Fruit fly (Drosophila melanogaster) whole organism, embryonic: ENCODE measurements around the gene EAChm.

Experiments used
- Abd-B ChIP-seq: fragments of 200-800 bp; sonication (Bioruptor generic); optimal IDR thresholded peaks from 2 replicates; lab custom pipeline; 2018; ENCODE audit warnings: missing biosample characterization, mild to moderate bottlenecking, missing genetic modification characterization, moderate library complexity
- CG1024 ChIP-seq: fragments of 200-800 bp; sonication (Bioruptor generic); IDR thresholded peaks from 2 replicates; pipeline ENCODE4 v1.3.6; 2022; ENCODE audit warnings: missing biosample characterization, missing genetic modification characterization
- CG10366 ChIP-seq: fragments of 200-800 bp; sonication (Bioruptor generic); IDR thresholded peaks from 2 replicates; pipeline ENCODE4 v1.3.6; 2022; ENCODE audit warnings: missing biosample characterization, missing genetic modification characterization
- CG15479 ChIP-seq: fragments of 200-800 bp; sonication (Bioruptor generic); optimal IDR thresholded peaks from 3 replicates; lab custom pipeline; 2019; ENCODE audit warnings: missing biosample characterization, mild to moderate bottlenecking, missing genetic modification characterization, moderate library complexity
- CG16815 ChIP-seq: fragments of 200-800 bp; sonication (Bioruptor generic); optimal IDR thresholded peaks from 3 replicates; lab custom pipeline; 2017; ENCODE audit warnings: missing biosample characterization, mild to moderate bottlenecking, missing genetic modification characterization
- CG2199 ChIP-seq: fragments of 200-800 bp; sonication (Bioruptor generic); IDR thresholded peaks from 3 replicates; pipeline ENCODE4 v1.3.6; 2022; ENCODE audit warnings: missing biosample characterization, missing genetic modification characterization
- CG3163 ChIP-seq: fragments of 200-800 bp; sonication (Bioruptor generic); optimal IDR thresholded peaks from 3 replicates; lab custom pipeline; 2016; ENCODE audit warnings: missing biosample characterization, missing genetic modification characterization
- CG3281 ChIP-seq: fragments of 200-800 bp; sonication (Bioruptor generic); optimal IDR thresholded peaks from 3 replicates; lab custom pipeline; 2017; ENCODE audit warnings: missing biosample characterization, mild to moderate bottlenecking, missing genetic modification characterization
- CG3726 ChIP-seq: fragments of 200-800 bp; sonication (Bioruptor generic); IDR thresholded peaks from 3 replicates; pipeline ENCODE4, ENCODE4 v1.3.6; 2022; ENCODE audit warnings: missing biosample characterization, missing genetic modification characterization
- CG4360 ChIP-seq: fragments of 200-800 bp; sonication (Bioruptor generic); IDR thresholded peaks from 2 replicates; pipeline ENCODE4 v1.3.6; 2022; ENCODE audit warnings: missing biosample characterization, missing genetic modification characterization
- CG6689 ChIP-seq: fragments of 200-800 bp; sonication (Bioruptor generic); IDR thresholded peaks from 2 replicates; pipeline ENCODE4 v1.3.6; 2022; ENCODE audit warnings: missing biosample characterization, missing genetic modification characterization
- CG7271 ChIP-seq: fragments of 200-800 bp; sonication (Bioruptor generic); optimal IDR thresholded peaks from 2 replicates; lab custom pipeline; 2018; ENCODE audit warnings: missing biosample characterization, mild to moderate bottlenecking, missing genetic modification characterization, moderate library complexity
- CG9437 ChIP-seq: fragments of 200-800 bp; sonication (Bioruptor generic); optimal IDR thresholded peaks from 2 replicates; lab custom pipeline; 2018; ENCODE audit warnings: missing biosample characterization, mild to moderate bottlenecking, missing genetic modification characterization
- Camta ChIP-seq: fragments of 200-800 bp; sonication (Bioruptor generic); optimal IDR thresholded peaks from 2 replicates; lab custom pipeline; 2016; ENCODE audit warnings: missing biosample characterization, missing genetic modification characterization
- Chrac-16 ChIP-seq: fragments of 200-800 bp; sonication (Bioruptor generic); optimal IDR thresholded peaks from 3 replicates; lab custom pipeline; 2016; ENCODE audit warnings: missing biosample characterization, missing genetic modification characterization
- D19A ChIP-seq: fragments of 200-800 bp; optimal IDR thresholded peaks from 3 replicates; lab custom pipeline; 2019; ENCODE audit warnings: missing biosample characterization, mild to moderate bottlenecking, missing genetic modification characterization, moderate library complexity
- Dbx ChIP-seq: fragments of 200-800 bp; sonication (Bioruptor generic); IDR thresholded peaks from 3 replicates; pipeline ENCODE4 v1.3.6; 2022; ENCODE audit warnings: missing biosample characterization, missing genetic modification characterization
- Drgx ChIP-seq: fragments of 200-800 bp; sonication (Bioruptor generic); IDR thresholded peaks from 2 replicates; pipeline ENCODE4 v1.3.6; 2022; ENCODE audit warnings: missing biosample characterization, missing genetic modification characterization
- Hr3 ChIP-seq: fragments of 200-800 bp; sonication (Bioruptor generic); optimal IDR thresholded peaks from 3 replicates; lab custom pipeline; 2016; ENCODE audit warnings: missing biosample characterization, missing genetic modification characterization
- Hr51 ChIP-seq, 2 experiments: fragments of 200-800 bp; sonication (Bioruptor generic); optimal IDR thresholded peaks; 2 replicates in 1 of 2; 3 replicates in 1 of 2; lab custom pipeline; 2016 to 2018; ENCODE audit warnings: missing biosample characterization in 2 of 2, missing genetic modification characterization in 2 of 2, mild to moderate bottlenecking in 1 of 2, moderate library complexity in 1 of 2
- Hr78 ChIP-seq, 2 experiments: fragments of 200-800 bp in 1 of 2; fragments of >200 bp in 1 of 2; sonication (Bioruptor generic) in 1 of 2; optimal IDR thresholded peaks; 2 replicates each; lab custom pipeline; 2017 to 2019; ENCODE audit warnings: missing biosample characterization in 2 of 2, missing genetic modification characterization in 2 of 2, mild to moderate bottlenecking in 1 of 2, moderate library complexity in 1 of 2
- Oli ChIP-seq: fragments of 200-800 bp; sonication (Bioruptor generic); optimal IDR thresholded peaks from 2 replicates; lab custom pipeline; 2018; ENCODE audit warnings: missing biosample characterization, mild to moderate bottlenecking, missing genetic modification characterization, moderate library complexity
- Opbp ChIP-seq: fragments of 200-800 bp; sonication (Bioruptor generic); IDR thresholded peaks from 3 replicates; pipeline ENCODE4 v1.3.6; 2022; ENCODE audit warnings: missing biosample characterization, missing genetic modification characterization; ENCODE audit not compliant: partially characterized antibody
- Pdp1 ChIP-seq, 2 experiments: fragments of 200-800 bp; sonication (Bioruptor generic); optimal IDR thresholded peaks; 3 replicates each; lab custom pipeline; 2016; ENCODE audit warnings: missing biosample characterization in 2 of 2, missing genetic modification characterization in 2 of 2, mild to moderate bottlenecking in 1 of 2, moderate library complexity in 1 of 2
- Trl ChIP-seq, 3 experiments: fragments of >200 bp in 2 of 3; fragments of 200-800 bp in 1 of 3; sonication (Bioruptor generic) in 1 of 3; optimal IDR thresholded peaks; 2 replicates in 1 of 3; 3 replicates in 2 of 3; lab custom pipeline; 2016 to 2017; ENCODE audit warnings: missing biosample characterization in 1 of 3, missing genetic modification characterization in 1 of 3
- ab ChIP-seq: fragments of 200-800 bp; sonication (Bioruptor generic); optimal IDR thresholded peaks from 2 replicates; lab custom pipeline; 2016; ENCODE audit warnings: missing biosample characterization, missing genetic modification characterization
- bigmax ChIP-seq: fragments of 200-800 bp; sonication (Bioruptor generic); optimal IDR thresholded peaks from 2 replicates; lab custom pipeline; 2018; ENCODE audit warnings: missing biosample characterization, mild to moderate bottlenecking, missing genetic modification characterization
- disco-r ChIP-seq: fragments of 200-800 bp; sonication (Bioruptor generic); optimal IDR thresholded peaks from 2 replicates; lab custom pipeline; 2016; ENCODE audit warnings: missing biosample characterization, missing genetic modification characterization
- ewg ChIP-seq: fragments of 200-800 bp; sonication (Bioruptor generic); optimal IDR thresholded peaks from 3 replicates; lab custom pipeline; 2017; ENCODE audit warnings: mild to moderate bottlenecking, missing biosample characterization, missing genetic modification reagents, missing genetic modification characterization
- nau ChIP-seq: fragments of 200-800 bp; sonication (Bioruptor generic); optimal IDR thresholded peaks from 3 replicates; lab custom pipeline; 2017; ENCODE audit warnings: missing biosample characterization, mild to moderate bottlenecking, missing genetic modification characterization, missing genetic modification reagents
- nom ChIP-seq: fragments of 200-800 bp; sonication (Bioruptor generic); optimal IDR thresholded peaks from 2 replicates; lab custom pipeline; 2017; ENCODE audit warnings: missing biosample characterization, missing genetic modification characterization, mild to moderate bottlenecking, moderate library complexity, missing genetic modification reagents
- sens ChIP-seq: fragments of 200-800 bp; sonication (Bioruptor generic); peaks from one replicate; lab custom pipeline; 2016; ENCODE audit warnings: missing biosample characterization, missing genetic modification characterization
- slou ChIP-seq: fragments of 200-800 bp; sonication (Bioruptor generic); optimal IDR thresholded peaks from 3 replicates; lab custom pipeline; 2016; ENCODE audit warnings: missing biosample characterization, missing genetic modification characterization
- so ChIP-seq: fragments of 200-800 bp; sonication (Bioruptor generic); IDR thresholded peaks from 3 replicates; pipeline ENCODE4 v1.3.6; 2022; ENCODE audit warnings: missing biosample characterization, missing genetic modification characterization
- stwl ChIP-seq: fragments of 200-800 bp; sonication (Bioruptor generic); optimal IDR thresholded peaks from 3 replicates; lab custom pipeline; 2018; ENCODE audit warnings: missing biosample characterization, mild to moderate bottlenecking, missing genetic modification characterization, moderate library complexity
- tio ChIP-seq: fragments of 200-800 bp; sonication (Bioruptor generic); optimal IDR thresholded peaks from 2 replicates; lab custom pipeline; 2017; ENCODE audit warnings: missing biosample characterization, missing genetic modification characterization, inconsistent platforms
- unc-4 ChIP-seq: fragments of 200-800 bp; sonication (Bioruptor generic); IDR thresholded peaks from 2 replicates; pipeline ENCODE4 v1.3.6; 2022; ENCODE audit warnings: missing biosample characterization, missing genetic modification characterization; ENCODE audit not compliant: partially characterized antibody
- yki ChIP-seq: fragments of >200 bp; optimal IDR thresholded peaks from 3 replicates; lab custom pipeline; 2018

Gene EAChm

dm6 chr3L:15089083-15089704 lies 34.6 kb downstream of the EAChm start (continued):
- no peak for TF ChIP-seq Opbp (GFP tag; lab: Robert Waterston, UW)
- no peak for TF ChIP-seq tio (GFP tag; lab: Kevin White, UChicago)
- peak; percentile 4 for TF ChIP-seq stwl (tag; lab: Kevin White, UChicago)
- no peak for TF ChIP-seq ab
- no peak for TF ChIP-seq Drgx (GFP tag; lab: Robert Waterston, UW)
- no peak for TF ChIP-seq CG16815 (GFP tag; lab: Kevin White, UChicago)
- peak in 1 of 2 experiments; percentile 33 for TF ChIP-seq Hr78 (GFP tag; optimal IDR thresholded peaks at IDR 0.05; lab: Kevin White, UChicago)
- no peak for TF ChIP-seq Hr3 (GFP tag; lab: Kevin White, UChicago)
- peak; percentile 5 for TF ChIP-seq Oli (tag; lab: Kevin White, UChicago)

DNA sequence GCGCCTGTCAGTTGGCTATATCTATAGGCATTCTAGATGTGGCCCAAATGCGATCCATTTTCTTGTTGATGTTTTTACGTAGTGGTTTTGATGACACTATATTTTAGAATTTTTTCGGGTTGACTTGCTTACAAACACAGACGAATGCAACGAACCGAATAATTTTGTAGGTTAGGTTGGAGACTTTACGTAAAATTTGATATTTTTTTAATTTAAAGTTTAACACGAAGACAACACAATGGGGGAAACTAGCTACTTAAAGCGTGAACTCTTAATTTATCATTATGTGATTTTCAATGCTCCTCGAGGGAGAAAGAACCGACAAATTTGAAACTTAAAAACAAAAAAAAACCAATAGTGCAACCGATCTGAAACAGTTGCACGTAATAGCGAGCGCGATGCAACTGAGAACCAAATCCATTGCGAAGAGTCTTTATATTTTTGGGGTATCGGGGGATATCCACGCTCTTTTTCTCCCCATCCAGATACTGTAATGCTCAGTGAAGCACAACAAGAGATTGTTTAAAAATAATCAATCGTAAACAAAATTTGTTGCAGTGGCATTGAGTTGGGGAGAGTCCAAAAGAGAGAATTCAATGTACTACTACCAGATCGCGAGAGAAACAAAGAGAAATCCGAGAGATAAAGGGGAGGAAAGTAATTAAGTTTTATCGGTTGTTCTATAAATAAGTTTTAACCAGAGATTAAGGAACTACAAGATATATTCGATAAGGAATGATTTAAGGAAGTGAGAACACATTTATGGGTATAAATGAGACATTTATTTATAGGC lies 35.5 kb downstream of the EAChm start:
- TF ChIP-seq Camta (GFP tag; lab: Kevin White, UChicago) = no peak
- no peak for TF ChIP-seq nau
- TF ChIP-seq bigmax (GFP tag; lab: Kevin White, UChicago) = peak; percentile 71
- no peak for TF ChIP-seq so (GFP tag; lab: Robert Waterston, UW)
- no peak for TF ChIP-seq Dbx
- TF ChIP-seq ewg (GFP tag; lab: Kevin White, UChicago) = no peak
- TF ChIP-seq D19A (tag; lab: Kevin White, UChicago) = no peak
- TF ChIP-seq disco-r (GFP tag; lab: Kevin White, UChicago) = no peak
- peak; percentile 16; the same call in 1 of the 3 replicates for TF ChIP-seq CG2199 (GFP tag; lab: Robert Waterston, UW)
- no peak for TF ChIP-seq Abd-B (GFP tag; lab: Kevin White, UChicago)
- no peak for TF ChIP-seq Chrac-16 (GFP tag; lab: Kevin White, UChicago)
- TF ChIP-seq CG7271 (tag; lab: Kevin White, UChicago) = no peak
- no peak for TF ChIP-seq CG10366 (GFP tag; lab: Robert Waterston, UW)
- TF ChIP-seq CG3281 (GFP tag; lab: Kevin White, UChicago) = no peak
- TF ChIP-seq sens (GFP tag; lab: Kevin White, UChicago) = peak; percentile 64
- peak in 1 of 2 experiments; percentile 49 for TF ChIP-seq Pdp1 (GFP tag; optimal IDR thresholded peaks at IDR 0.05; lab: Kevin White, UChicago)
- no peak for TF ChIP-seq CG1024 (GFP tag; lab: Robert Waterston, UW)
- TF ChIP-seq nom (GFP tag; lab: Kevin White, UChicago) = no peak
- TF ChIP-seq Opbp (GFP tag; lab: Robert Waterston, UW) = peak; percentile 37; the same call in 1 of the 3 replicates
- no peak for TF ChIP-seq slou (GFP tag; lab: Kevin White, UChicago)
- TF ChIP-seq CG3163 (GFP tag; lab: Kevin White, UChicago) = peak; percentile 13
- TF ChIP-seq yki (lab: Kevin White, UChicago) = peak; percentile 5
- TF ChIP-seq Trl (optimal IDR thresholded peaks at IDR 0.05; lab: Kevin White, UChicago) = peak; percentile 63 to 71
- TF ChIP-seq Trl (GFP tag; optimal IDR thresholded peaks at IDR 0.05; lab: Kevin White, UChicago) = no peak
- no peak for TF ChIP-seq CG3726
- TF ChIP-seq CG4360 (GFP tag; lab: Robert Waterston, UW) = 0 out of 2 replicates have a peak, but pooled peaks have one; percentile 8
- TF ChIP-seq CG9437 (GFP tag; lab: Kevin White, UChicago) = peak; percentile 39
- no peak for TF ChIP-seq Hr51 (GFP tag; optimal IDR thresholded peaks at IDR 0.05; lab: Kevin White, UChicago)
- no peak for TF ChIP-seq unc-4 (GFP tag; lab: Robert Waterston, UW)
- no peak for TF ChIP-seq CG15479 (GFP tag; lab: Kevin White, UChicago)
- no peak for TF ChIP-seq CG6689 (GFP tag; lab: Robert Waterston, UW)
